Worm (Caenorhabditis elegans): ENCODE data around the gene T25B9.3.

DNA sequence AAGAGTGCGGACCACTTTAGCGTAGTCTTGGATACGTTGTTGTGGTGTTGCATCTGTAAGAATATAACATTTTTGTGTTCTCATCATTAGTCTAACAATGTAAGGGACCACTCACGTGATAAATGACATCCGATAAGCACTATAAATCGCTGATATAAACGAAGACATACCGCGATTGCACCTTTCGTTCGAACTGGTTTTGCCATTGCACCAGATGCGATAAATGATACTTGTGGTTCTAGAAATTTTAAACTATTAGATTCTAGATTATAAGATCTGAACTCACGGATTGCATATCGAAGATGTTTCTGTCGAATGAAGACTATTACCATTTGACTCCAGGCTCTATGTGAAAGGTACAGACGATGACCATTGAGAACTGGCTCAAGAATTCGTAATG lies 26.7 kb downstream of the T25B9.3 start:
- TF ChIP-seq drap-1 (GFP tag; optimal IDR thresholded peaks at IDR 0.05) (no peak), nhr-12 (tag; optimal IDR thresholded peaks at IDR 0.05) (no peak), unc-62 (GFP tag; optimal IDR thresholded peaks at IDR 0.05) (no peak), unc-120 (tag; optimal IDR thresholded peaks at IDR 0.05; ENCODE audit: poor library complexity, severe bottlenecking) (no peak), ztf-11 (tag; optimal IDR thresholded peaks at IDR 0.05) (no peak)

Data from whole organism, mixed stage, embryonic.